Fruit fly (Drosophila melanogaster): ENCODE measurements around the gene Eig71Ea.

DNA sequence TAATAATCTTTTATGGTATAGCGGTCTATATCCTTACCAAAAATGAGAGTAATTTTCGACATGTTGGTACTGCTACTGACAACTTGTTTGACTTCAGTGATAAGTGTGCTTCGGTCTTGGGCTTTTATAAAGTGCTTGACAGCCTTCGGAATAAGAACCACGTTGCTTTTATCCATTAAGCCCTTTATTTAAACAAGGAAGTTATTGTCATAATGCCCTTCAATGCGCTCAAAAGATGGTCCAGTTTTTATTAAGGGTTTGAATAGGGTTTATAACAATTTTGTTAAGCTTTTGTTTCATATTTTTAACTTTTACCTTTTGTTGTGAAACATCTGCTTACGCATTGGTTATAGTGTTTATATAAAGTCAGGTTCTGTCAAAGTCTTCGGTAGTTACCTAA, 2.7 kb upstream of the Eig71Ea start, which contains the start of the genes Eig71Ec and Eig71Ed:
- TF ChIP-seq kay (GFP tag; ENCODE audit: borderline replicate concordance) (no peak), toe (GFP tag; optimal IDR thresholded peaks at IDR 0.05) (no peak), CG33017 (tag; optimal IDR thresholded peaks at IDR 0.05) (no peak)

All from whole organism, adult.